Worm (Caenorhabditis elegans): ENCODE measurements around the gene flp-4.

- TF ChIP-seq Y75B8A.6 (GFP tag; IDR thresholded peaks at IDR 0.05), result no peak
- TF ChIP-seq aly-2 (tag; optimal IDR thresholded peaks at IDR 0.05), result no peak
Observed at ce11 chrII:10016013-10016412, 32.7 kb upstream of the flp-4 start, which contains the start of gene lec-2.

All from whole organism, L4 larva.